Fruit fly (Drosophila melanogaster): Measurements from ENCODE around the gene Ddx56.

Gene Ddx56

dm6 chrX:21387695-21388094 lies at the start of gene Ddx56:
Gene Ddx56, minus strand, starts transcription at chrX:21387946.
- no peak for TF ChIP-seq noc (tag; optimal IDR thresholded peaks at IDR 0.05)

- no peak for TF ChIP-seq noc (tag; optimal IDR thresholded peaks at IDR 0.05)
Measured at dm6 chrX:21429156-21429555, 41.4 kb upstream of the Ddx56 start, which contains the start of gene CG10918. Gene CG10918, minus strand, starts transcription at chrX:21429256.

dm6 chrX:21402672-21403071 lies 14.9 kb upstream of the Ddx56 start, which contains the start of gene whe:
Gene whe, minus strand, starts transcription at chrX:21402772.
- no peak for TF ChIP-seq noc (tag; optimal IDR thresholded peaks at IDR 0.05)

- TF ChIP-seq noc (tag; optimal IDR thresholded peaks at IDR 0.05), result no peak
Measured at dm6 chrX:21396860-21397459, 9.2 kb upstream of the Ddx56 start, which contains the start of gene lcs. Gene lcs, minus strand, starts transcription at chrX:21397316.

dm6 chrX:21388734-21389133 lies 988 bp upstream of the Ddx56 start, which contains the start of gene mst:
Gene mst, plus strand, starts transcription at chrX:21388977.
- TF ChIP-seq noc (tag; optimal IDR thresholded peaks at IDR 0.05), result no peak

dm6 chrX:21378344-21378882 lies 9.3 kb downstream of the Ddx56 start:
- no peak for TF ChIP-seq noc (tag; optimal IDR thresholded peaks at IDR 0.05)

dm6 chrX:21375595-21376047 lies 12.1 kb downstream of the Ddx56 start:
- peak; percentile 75 for TF ChIP-seq noc (tag; optimal IDR thresholded peaks at IDR 0.05)

- no peak for TF ChIP-seq noc (tag; optimal IDR thresholded peaks at IDR 0.05)
Measured at dm6 chrX:21373659-21374426, 13.9 kb downstream of the Ddx56 start, which contains the start of gene slgA. Gene slgA, plus strand, starts transcription at chrX:21374002.

dm6 chrX:21369149-21369988 lies 18.4 kb downstream of the Ddx56 start:
- no peak for TF ChIP-seq noc (tag; optimal IDR thresholded peaks at IDR 0.05)

dm6 chrX:21368410-21368918 lies 19.3 kb downstream of the Ddx56 start:
- TF ChIP-seq noc (tag; optimal IDR thresholded peaks at IDR 0.05), result no peak

- TF ChIP-seq noc (tag; optimal IDR thresholded peaks at IDR 0.05), result peak; percentile 99
Measured at dm6 chrX:21367363-21368072, 20.2 kb downstream of the Ddx56 start.

- TF ChIP-seq noc (tag; optimal IDR thresholded peaks at IDR 0.05), result peak; percentile 95
Measured at dm6 chrX:21366311-21366990, 21.3 kb downstream of the Ddx56 start.

- TF ChIP-seq noc (tag; optimal IDR thresholded peaks at IDR 0.05), result no peak
Measured at dm6 chrX:21365421-21365820, 22.3 kb downstream of the Ddx56 start.

dm6 chrX:21362878-21363277 lies 24.9 kb downstream of the Ddx56 start, which contains the start of the genes bbx and waw:
Gene bbx, plus strand, starts transcription at chrX:21363028.
Gene waw, plus strand, starts transcription at chrX:21363028.
- TF ChIP-seq noc (tag; optimal IDR thresholded peaks at IDR 0.05), result no peak

All from whole organism, larva.